Fruit fly (Drosophila melanogaster) Kc167 (cell line): ENCODE measurements around the gene CG8526.

Source experiments
- Myc ChIP-seq: fragments of >200 bp; optimal IDR thresholded peaks from 2 replicates; lab custom pipeline; 2017; ENCODE audit warnings: missing external identifiers
- Sin3A ChIP-seq: fragments of >200 bp; optimal IDR thresholded peaks from 2 replicates; lab custom pipeline; 2018; ENCODE audit warnings: missing external identifiers
- h ChIP-seq: fragments of >200 bp; optimal IDR thresholded peaks from 3 replicates; lab custom pipeline; 2018; ENCODE audit warnings: missing external identifiers
- insv ChIP-seq: fragments of >200 bp; optimal IDR thresholded peaks from 3 replicates; lab custom pipeline; 2018; ENCODE audit warnings: missing external identifiers
- psq ChIP-seq: fragments of >200 bp; optimal IDR thresholded peaks from 2 replicates; lab custom pipeline; 2017; ENCODE audit warnings: missing external identifiers

DNA sequence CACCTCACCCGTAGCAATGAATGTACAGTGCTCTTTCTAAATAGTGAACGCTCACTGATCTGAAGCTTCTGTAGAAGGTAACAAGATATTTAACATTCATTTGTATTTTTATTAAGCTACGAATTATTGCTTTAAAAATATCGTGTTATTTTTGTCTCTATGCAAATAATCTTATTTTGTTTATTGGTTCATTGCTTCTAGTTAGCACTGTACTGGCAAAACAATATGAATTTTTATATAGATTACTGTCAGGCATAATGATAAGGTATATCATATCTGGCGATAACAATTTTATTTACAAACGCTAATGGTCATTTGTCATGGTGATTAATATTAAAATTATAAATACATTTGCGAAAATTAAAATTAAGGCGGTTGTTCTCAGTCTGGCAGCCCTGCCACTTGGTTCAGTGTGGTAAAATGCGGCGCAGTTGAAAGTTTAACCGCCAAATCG, 29.5 kb upstream of the CG8526 start, which contains the start of gene CG9471:
- TF ChIP-seq insv (lab: Kevin White, UChicago) (no peak), Myc (lab: Kevin White, UChicago) (no peak), h (no peak), psq (lab: Kevin White, UChicago) (no peak), Sin3A (lab: Kevin White, UChicago) (no peak)
